Worm (Caenorhabditis elegans) whole organism, mixed stage, embryonic: Measurements from ENCODE around the gene math-23.

Experiments used
- elt-1 ChIP-seq: sonication (generic microtip); optimal IDR thresholded peaks from 2 replicates; lab custom pipeline; 2017; ENCODE audit warnings: missing genetic modification characterization, mild to moderate bottlenecking, missing compliant biosample characterization, antibody characterized with exemption, moderate library complexity, borderline replicate concordance; ENCODE audit not compliant: insufficient read depth
- lin-13 ChIP-seq: fragments of 150-350 bp; optimal IDR thresholded peaks from 2 replicates; lab custom pipeline; 2014; ENCODE audit warnings: missing biosample characterization, missing genetic modification characterization
- lsy-2 ChIP-seq: fragments of 150-350 bp; optimal IDR thresholded peaks from 2 replicates; lab custom pipeline; 2014; ENCODE audit warnings: missing biosample characterization, missing genetic modification characterization
- nhr-237 ChIP-seq: fragments of 150-350 bp; optimal IDR thresholded peaks from 2 replicates; lab custom pipeline; 2014; ENCODE audit warnings: missing biosample characterization, missing genetic modification characterization
- nhr-28 ChIP-seq: fragments of 150-350 bp; optimal IDR thresholded peaks from 2 replicates; lab custom pipeline; 2014; ENCODE audit warnings: missing biosample characterization, missing genetic modification characterization
- pha-4 ChIP-seq: fragments of 150-350 bp; optimal IDR thresholded peaks from 2 replicates; lab custom pipeline; 2018; ENCODE audit warnings: missing biosample characterization, missing genetic modification reagents, missing genetic modification characterization
- ztf-11 ChIP-seq: fragments of 150-350 bp; optimal IDR thresholded peaks from 2 replicates; lab custom pipeline; 2014; ENCODE audit warnings: missing biosample characterization, missing genetic modification characterization

- TF ChIP-seq lsy-2 (tag; lab: Kevin White, UChicago) = no peak
- no peak for TF ChIP-seq pha-4 (tag; lab: Kevin White, UChicago)
- no peak for TF ChIP-seq lin-13 (tag; lab: Kevin White, UChicago)
- TF ChIP-seq nhr-28 (tag; lab: Kevin White, UChicago) = no peak
- no peak for TF ChIP-seq nhr-237 (tag; lab: Kevin White, UChicago)
- no peak for TF ChIP-seq ztf-11 (tag; lab: Kevin White, UChicago)
- no peak for TF ChIP-seq elt-1 (tag; lab: Kevin White, UChicago)
These were observed 26.5 kb downstream of the math-23 start for ce11 chrII:1928578-1928977.
